Worm (Caenorhabditis elegans) whole organism, midembryonic: Measurements from ENCODE around the gene ndx-6.

Experiments used
- T22C8.4 ChIP-seq: fragments of 200-800 bp; sonication (Bioruptor generic); IDR thresholded peaks from 2 replicates; pipeline ENCODE4 v1.3.6; 2022; ENCODE audit warnings: missing genetic modification characterization, missing compliant biosample characterization
- cog-1 ChIP-seq: sonication (generic microtip); optimal IDR thresholded peaks from 2 replicates; lab custom pipeline; 2016; ENCODE audit warnings: missing genetic modification characterization, missing compliant biosample characterization
- flt-1 ChIP-seq: fragments of 200-800 bp; sonication (Bioruptor generic); IDR thresholded peaks from 2 replicates; pipeline ENCODE4 v1.3.6; 2022; ENCODE audit warnings: missing genetic modification characterization, missing compliant biosample characterization
- klf-2 ChIP-seq: fragments of 200-800 bp; sonication (Bioruptor generic); conservative IDR thresholded peaks from 2 replicates; pipeline ENCODE4 v1.3.6; 2022; ENCODE audit warnings: missing genetic modification reagents, missing genetic modification characterization, missing compliant biosample characterization
- med-1 ChIP-seq: sonication (generic microtip); optimal IDR thresholded peaks from 2 replicates; lab custom pipeline; 2017; ENCODE audit warnings: missing genetic modification characterization, mild to moderate bottlenecking, missing compliant biosample characterization, antibody characterized with exemption, missing genetic modification reagents; ENCODE audit not compliant: insufficient read depth
- ref-1 ChIP-seq: fragments of 200-800 bp; sonication (Bioruptor generic); conservative IDR thresholded peaks from 2 replicates; pipeline ENCODE4 v1.3.6; 2022; ENCODE audit warnings: missing genetic modification reagents, missing genetic modification characterization, missing compliant biosample characterization
- tab-1 ChIP-seq: fragments of 200-800 bp; sonication (Bioruptor generic); IDR thresholded peaks from 2 replicates; pipeline ENCODE4 v1.3.6; 2022; ENCODE audit warnings: missing genetic modification characterization, missing compliant biosample characterization
- ztf-23 ChIP-seq: fragments of 200-800 bp; sonication (Bioruptor generic); IDR thresholded peaks from 2 replicates; pipeline ENCODE4 v1.3.6; 2022; ENCODE audit warnings: missing genetic modification reagents, missing genetic modification characterization, missing compliant biosample characterization
- ztf-29 ChIP-seq: fragments of 200-800 bp; sonication (Bioruptor generic); IDR thresholded peaks from 2 replicates; pipeline ENCODE4 v1.3.6; 2022; ENCODE audit warnings: missing genetic modification reagents, missing genetic modification characterization, missing compliant biosample characterization

ndx-6 gene

ce11 chrII:5420947-5421614 lies 31.4 kb upstream of the ndx-6 start, which contains the start of gene tofu-6:
Gene tofu-6 (plus strand): TSS chrII:5421248.
- no peak for TF ChIP-seq T22C8.4 (GFP tag; lab: Robert Waterston, UW)
- TF ChIP-seq ref-1 (GFP tag; lab: Robert Waterston, UW) = no peak
- TF ChIP-seq flt-1 (GFP tag; lab: Robert Waterston, UW) = no peak
- no peak for TF ChIP-seq tab-1 (GFP tag; lab: Robert Waterston, UW)
- no peak for TF ChIP-seq ztf-23 (GFP tag; lab: Robert Waterston, UW)
- TF ChIP-seq klf-2 = no peak

DNA sequence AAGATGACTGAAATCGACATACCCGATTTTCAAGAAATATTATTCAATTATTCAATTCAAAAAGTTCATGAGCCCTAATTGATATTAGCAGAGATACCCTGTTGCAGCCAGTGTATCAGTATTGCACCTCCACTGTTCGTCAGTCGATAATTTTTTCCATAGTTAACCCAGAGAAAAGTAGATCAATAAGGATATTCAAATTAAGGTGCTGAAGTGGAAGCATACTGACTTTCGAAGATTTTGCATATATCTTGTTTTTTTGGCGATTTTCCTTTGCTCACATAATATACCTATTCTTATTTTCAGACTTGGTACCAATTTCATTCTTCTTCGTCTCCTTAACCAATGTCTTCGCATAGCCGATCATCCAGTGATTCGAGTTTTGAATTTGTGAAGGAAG lies 29.2 kb upstream of the ndx-6 start, which contains the start of gene EEED8.15:
Gene EEED8.15, plus strand, starts transcription at position 301 of the 400 bp plus-strand sequence.
- no peak for TF ChIP-seq T22C8.4 (GFP tag; lab: Robert Waterston, UW)
- no peak for TF ChIP-seq ztf-23 (GFP tag; lab: Robert Waterston, UW)
- TF ChIP-seq med-1 (GFP tag; lab: Kevin White, UChicago) = no peak
- TF ChIP-seq flt-1 (GFP tag; lab: Robert Waterston, UW) = no peak
- TF ChIP-seq cog-1 = no peak
- no peak for TF ChIP-seq klf-2

- TF ChIP-seq ztf-23 (GFP tag; lab: Robert Waterston, UW) = no peak
- no peak for TF ChIP-seq klf-2
- TF ChIP-seq flt-1 (GFP tag; lab: Robert Waterston, UW) = 0 out of 2 replicates have a peak, but pooled peaks have one; percentile 36
Measured at ce11 chrII:5418317-5418716, 28.6 kb upstream of the ndx-6 start.

DNA sequence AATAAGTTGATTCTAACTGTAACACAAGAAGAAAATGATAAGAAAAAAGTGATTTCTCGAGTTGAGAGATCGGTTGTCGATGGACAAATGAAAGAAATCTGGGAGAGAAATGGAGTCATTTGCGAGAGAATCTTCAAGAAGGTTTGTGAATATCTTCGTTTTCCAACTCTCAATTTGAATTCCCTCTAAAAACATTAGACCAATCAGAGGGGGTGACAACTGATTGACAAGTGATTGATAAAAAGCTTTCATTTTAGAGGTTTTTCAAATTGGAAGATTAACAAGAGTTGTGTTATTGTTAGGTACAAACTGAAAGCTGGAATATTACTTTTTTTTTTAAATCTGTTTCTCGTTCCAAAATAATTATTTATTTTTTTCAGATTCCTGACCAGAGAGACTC lies 28.2 kb upstream of the ndx-6 start:
- TF ChIP-seq klf-2 (no peak), flt-1 (GFP tag; lab: Robert Waterston, UW) (no peak), tab-1 (GFP tag; lab: Robert Waterston, UW) (no peak), ztf-29 (GFP tag; lab: Robert Waterston, UW) (no peak), cog-1 (no peak), ref-1 (GFP tag; lab: Robert Waterston, UW) (no peak), ztf-23 (GFP tag; lab: Robert Waterston, UW) (no peak), med-1 (GFP tag; lab: Kevin White, UChicago) (no peak), T22C8.4 (GFP tag; lab: Robert Waterston, UW) (no peak)

DNA sequence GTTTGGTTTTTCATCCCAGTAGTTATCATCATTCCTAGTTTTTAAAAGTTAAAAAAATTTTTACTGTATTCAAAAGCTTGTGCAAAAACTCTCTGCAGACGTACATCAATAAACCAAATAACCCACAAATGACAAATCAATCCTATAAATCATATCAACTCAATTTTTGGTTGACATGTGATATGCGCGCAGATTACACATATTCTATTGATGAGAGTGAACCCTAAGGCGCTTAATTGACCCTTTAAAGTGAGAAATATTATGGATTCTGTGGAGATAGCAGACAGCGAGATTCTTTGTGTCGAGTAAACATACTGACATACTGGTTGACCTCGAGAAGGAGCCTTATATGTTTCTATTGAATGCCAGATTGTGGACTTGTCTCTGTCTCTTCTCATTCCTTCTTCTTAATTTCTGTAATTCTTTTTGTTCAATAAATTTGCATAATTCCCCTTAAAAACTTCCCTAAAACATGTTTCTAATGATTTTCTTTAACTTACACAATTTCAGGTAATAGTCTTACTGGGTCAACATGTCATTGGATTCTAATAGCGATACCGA lies 26.6 kb upstream of the ndx-6 start, which contains the start of gene EEED8.2:
Gene EEED8.2, plus strand, starts transcription at position 511 of the 561 bp plus-strand sequence.
- peak; percentile 11 for TF ChIP-seq cog-1
- TF ChIP-seq flt-1 (GFP tag; lab: Robert Waterston, UW) = no peak
- no peak for TF ChIP-seq ref-1 (GFP tag; lab: Robert Waterston, UW)
- TF ChIP-seq T22C8.4 (GFP tag; lab: Robert Waterston, UW) = no peak

ce11 chrII:5414040-5414439 lies 24.4 kb upstream of the ndx-6 start, which contains the start of the genes EEED8.14 and EEED8.3:
Gene EEED8.14 (minus strand): TSS chrII:5414052.
Gene EEED8.3 (plus strand): TSS chrII:5414276.
- TF ChIP-seq ztf-29 (GFP tag; lab: Robert Waterston, UW) (no peak), ref-1 (GFP tag; lab: Robert Waterston, UW) (no peak), klf-2 (no peak), tab-1 (GFP tag; lab: Robert Waterston, UW) (no peak), flt-1 (GFP tag; lab: Robert Waterston, UW) (no peak), T22C8.4 (GFP tag; lab: Robert Waterston, UW) (no peak), ztf-23 (GFP tag; lab: Robert Waterston, UW) (no peak), med-1 (GFP tag; lab: Kevin White, UChicago) (no peak), cog-1 (no peak)

ce11 chrII:5412467-5412866 lies 22.8 kb upstream of the ndx-6 start, which contains the start of the genes EEED8.13 and EEED8.18:
Gene EEED8.13 (minus strand): TSS chrII:5412567.
Gene EEED8.18 (minus strand): TSS chrII:5412610.
- TF ChIP-seq ref-1 (GFP tag; lab: Robert Waterston, UW) (no peak), cog-1 (no peak), flt-1 (GFP tag; lab: Robert Waterston, UW) (no peak), T22C8.4 (GFP tag; lab: Robert Waterston, UW) (no peak), med-1 (GFP tag; lab: Kevin White, UChicago) (no peak), ztf-23 (GFP tag; lab: Robert Waterston, UW) (no peak), ztf-29 (GFP tag; lab: Robert Waterston, UW) (no peak)

DNA sequence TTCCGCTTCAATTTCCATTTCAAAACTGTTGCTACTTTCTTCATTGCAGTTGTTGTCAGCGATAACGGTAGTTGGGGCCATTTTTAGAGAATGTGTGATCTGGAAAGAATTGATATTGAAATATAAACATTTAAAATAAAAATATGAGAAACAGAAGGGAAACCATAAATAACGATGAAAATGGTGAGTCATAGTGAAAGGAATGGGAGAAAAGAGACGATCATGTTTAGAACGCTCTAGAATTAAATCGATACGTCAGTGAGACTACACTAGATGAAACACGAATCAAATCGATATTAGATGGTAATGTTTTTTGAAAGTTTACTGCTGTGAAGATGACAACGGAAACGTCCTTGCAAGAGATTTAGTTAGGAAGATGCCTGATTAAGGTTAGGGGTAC lies 19.2 kb upstream of the ndx-6 start, which contains the start of the genes EEED8.12 and EEED8.4:
Gene EEED8.12, minus strand, starts transcription at position 101 of the 400 bp plus-strand sequence.
Gene EEED8.4, plus strand, starts transcription at position 396 of the 400 bp plus-strand sequence.
- TF ChIP-seq ref-1 (GFP tag; lab: Robert Waterston, UW) (no peak), med-1 (GFP tag; lab: Kevin White, UChicago) (no peak), ztf-29 (GFP tag; lab: Robert Waterston, UW) (no peak), flt-1 (GFP tag; lab: Robert Waterston, UW) (no peak), T22C8.4 (GFP tag; lab: Robert Waterston, UW) (no peak), cog-1 (no peak), ztf-23 (GFP tag; lab: Robert Waterston, UW) (no peak), klf-2 (no peak), tab-1 (GFP tag; lab: Robert Waterston, UW) (no peak)

- TF ChIP-seq tab-1 (GFP tag; lab: Robert Waterston, UW) = no peak
- no peak for TF ChIP-seq ztf-23 (GFP tag; lab: Robert Waterston, UW)
- TF ChIP-seq ztf-29 (GFP tag; lab: Robert Waterston, UW) = no peak
- TF ChIP-seq flt-1 (GFP tag; lab: Robert Waterston, UW) = no peak
- no peak for TF ChIP-seq med-1 (GFP tag; lab: Kevin White, UChicago)
- TF ChIP-seq cog-1 = no peak
- TF ChIP-seq ref-1 (GFP tag; lab: Robert Waterston, UW) = no peak
- TF ChIP-seq klf-2 = no peak
- no peak for TF ChIP-seq T22C8.4 (GFP tag; lab: Robert Waterston, UW)
Measured at ce11 chrII:5407548-5407947, 17.9 kb upstream of the ndx-6 start, which contains the start of gene clec-141. Gene clec-141 (minus strand): TSS chrII:5407648.
